Fruit fly (Drosophila melanogaster): ENCODE measurements around the gene bur.
A peak's percentile ranks its signal among the peaks of the same experiment; 100 is the strongest.

Gene bur

DNA sequence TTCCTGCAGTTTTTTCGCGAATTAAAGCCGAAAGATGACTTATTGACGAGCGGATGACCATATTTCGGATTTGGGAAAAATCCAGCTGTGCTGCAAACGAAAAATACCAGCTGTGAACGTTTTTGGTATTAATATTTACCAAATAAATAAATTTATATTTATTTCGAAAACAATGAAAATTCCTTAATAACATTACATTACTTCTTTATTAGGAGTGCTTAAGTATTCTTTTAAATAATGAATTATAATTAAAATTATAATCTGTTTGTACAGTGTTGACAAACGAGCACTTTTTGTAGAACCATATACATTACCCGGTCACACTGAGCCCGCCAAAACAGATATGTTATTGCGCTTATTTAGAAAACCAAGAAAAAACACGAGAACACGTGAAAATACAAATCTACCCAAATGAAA is at the start of gene bur, which contains the start of gene Mcm10:
Gene bur, minus strand, starts transcription at position 69 of the 417 bp plus-strand sequence.
Gene Mcm10, plus strand, starts transcription at position 319 of the 417 bp plus-strand sequence.
- TF ChIP-seq CG17801 (GFP tag; optimal IDR thresholded peaks at IDR 0.05; ENCODE audit: partially characterized antibody): no peak

DNA sequence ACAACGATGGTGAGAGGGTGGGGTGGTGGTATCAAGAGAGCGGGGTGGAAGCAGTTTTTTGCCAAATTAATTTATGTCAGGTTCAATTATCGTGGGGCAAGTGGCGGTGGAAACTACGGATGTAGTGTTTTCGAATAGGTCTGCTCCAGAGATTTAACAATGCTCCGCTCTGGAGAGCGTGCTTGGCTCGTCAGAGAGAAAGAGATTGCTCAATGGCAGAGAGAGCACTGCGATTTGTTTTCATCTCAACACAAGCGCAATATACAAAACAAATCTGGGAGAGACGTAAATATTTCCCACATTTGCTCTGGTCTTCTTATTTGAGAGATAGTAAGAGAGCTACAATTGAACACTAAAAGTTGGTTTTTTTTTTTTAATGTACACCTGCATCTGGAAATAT is 42.3 kb upstream of the bur start:
- no peak for TF ChIP-seq CG17801 (GFP tag; optimal IDR thresholded peaks at IDR 0.05; ENCODE audit: partially characterized antibody)

DNA sequence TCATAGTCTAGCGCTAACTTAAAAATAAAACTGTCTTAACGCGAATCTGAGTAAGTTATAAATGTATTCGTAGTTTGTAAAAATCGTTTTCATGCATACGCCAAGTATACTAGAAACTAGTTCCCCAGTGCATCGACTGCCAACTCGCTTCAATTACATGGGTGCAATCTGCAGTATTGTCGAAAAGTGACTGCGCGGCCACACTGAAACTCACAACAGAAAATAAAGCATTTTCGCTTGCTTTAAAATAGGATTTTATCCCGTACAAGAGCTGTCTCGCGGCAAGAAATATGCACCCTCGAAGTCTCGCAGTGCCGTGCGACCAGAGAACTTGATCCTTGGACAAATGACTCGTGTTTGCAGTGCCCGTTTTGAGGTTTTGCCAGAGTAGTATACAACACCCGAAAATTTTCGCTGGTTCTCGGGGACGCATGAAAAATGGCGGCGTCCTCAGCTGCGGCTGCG is 41.7 kb upstream of the bur start, which contains the start of gene CG8677:
Gene CG8677, plus strand, starts transcription at position 199 of the 465 bp plus-strand sequence.
- TF ChIP-seq CG17801 (GFP tag; optimal IDR thresholded peaks at IDR 0.05; ENCODE audit: partially characterized antibody): no peak

DNA sequence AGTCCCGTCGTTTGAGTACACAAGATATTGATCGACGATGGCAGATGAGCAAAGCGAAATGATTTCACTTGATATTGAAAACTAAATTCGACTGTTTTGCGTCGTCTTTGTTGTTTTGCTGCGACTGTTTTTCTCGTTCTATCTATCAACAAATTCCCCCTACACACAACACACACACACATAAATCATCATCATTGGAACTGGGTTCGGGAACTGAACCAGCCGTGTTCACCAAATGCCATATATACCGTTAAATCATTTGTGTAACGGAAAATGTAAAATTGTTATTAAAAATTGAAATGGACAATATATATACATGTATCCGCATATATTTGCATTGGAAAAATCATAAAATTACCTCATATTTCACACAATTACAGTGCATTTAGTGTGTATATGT is 40.9 kb upstream of the bur start, which contains the start of gene Atg18b:
Gene Atg18b, minus strand, starts transcription at position 177 of the 400 bp plus-strand sequence.
- TF ChIP-seq CG17801 (GFP tag; optimal IDR thresholded peaks at IDR 0.05; ENCODE audit: partially characterized antibody): no peak

DNA sequence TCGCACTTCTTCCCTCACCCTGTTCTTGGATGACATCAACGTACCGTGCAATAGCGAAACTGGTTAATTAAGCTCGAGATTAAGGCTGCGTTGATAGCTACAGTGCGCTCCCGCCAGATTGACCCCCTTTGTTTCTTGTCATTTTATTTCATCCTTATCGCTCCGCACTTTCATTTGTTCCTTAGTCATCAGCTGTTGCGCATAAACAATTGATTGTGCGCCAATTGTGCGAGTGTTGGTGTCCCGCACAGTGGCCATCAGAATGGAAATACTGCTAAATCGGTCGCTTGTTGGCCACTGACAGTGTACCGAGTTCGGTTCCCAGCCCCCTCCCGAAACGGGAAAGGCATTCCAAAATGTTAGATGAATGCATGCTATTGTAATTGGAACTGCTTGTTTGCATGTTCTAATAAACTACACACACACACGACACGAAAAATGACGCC is 40.2 kb upstream of the bur start:
- no peak for TF ChIP-seq CG17801 (GFP tag; optimal IDR thresholded peaks at IDR 0.05; ENCODE audit: partially characterized antibody)

DNA sequence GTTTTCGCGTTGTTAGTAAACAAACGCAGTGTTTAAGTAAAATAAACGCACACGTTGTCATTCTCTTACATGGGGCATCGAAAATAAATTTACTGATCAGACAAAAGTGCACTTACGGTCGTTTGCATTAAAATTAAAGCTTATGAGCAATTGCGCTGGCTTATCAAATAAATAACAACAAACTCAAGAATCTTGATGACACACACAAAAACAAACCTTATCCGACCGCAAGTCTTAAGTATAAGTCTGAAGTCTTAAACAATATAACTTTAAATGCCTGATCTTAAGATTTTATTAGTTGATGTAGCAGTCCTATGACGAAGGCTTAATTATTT is 39.4 kb upstream of the bur start:
- peak; percentile 1 for TF ChIP-seq CG17801 (GFP tag; optimal IDR thresholded peaks at IDR 0.05; ENCODE audit: partially characterized antibody)

DNA sequence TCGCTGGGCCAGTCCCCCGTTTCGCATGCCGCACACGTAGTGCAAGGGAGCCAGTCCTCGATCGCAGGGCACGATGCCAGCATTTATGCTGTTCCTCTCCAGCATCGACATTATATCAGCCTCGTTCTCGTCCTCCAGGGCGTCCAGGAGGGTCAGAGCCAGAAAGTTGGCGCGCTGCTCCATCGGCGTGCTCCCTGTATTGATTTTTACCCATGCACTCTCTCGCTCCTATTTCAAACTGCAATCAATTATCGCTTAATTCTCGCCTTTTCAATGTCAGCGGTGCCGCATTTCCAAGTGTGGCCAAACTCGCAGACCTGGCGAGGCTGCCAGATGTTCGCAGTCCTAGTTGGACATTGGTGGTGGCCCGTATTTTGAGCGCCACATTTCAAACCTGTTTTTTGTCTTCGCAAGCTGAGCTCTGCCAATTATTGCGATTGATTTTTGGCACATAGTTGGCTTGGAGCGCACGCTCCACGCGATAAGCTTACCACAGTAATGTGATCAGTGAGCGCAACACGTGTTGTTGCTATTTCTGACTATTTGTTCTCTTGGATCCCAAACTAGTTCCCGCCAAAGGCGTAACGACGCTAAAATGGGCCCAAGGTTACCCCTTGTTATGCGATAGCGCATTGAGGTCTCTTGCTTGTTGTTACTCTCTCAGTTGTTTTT is 38.9 kb upstream of the bur start, which contains the start of gene CG8679:
Gene CG8679, minus strand, starts transcription at position 305 of the 672 bp plus-strand sequence.
- TF ChIP-seq CG17801 (GFP tag; optimal IDR thresholded peaks at IDR 0.05; ENCODE audit: partially characterized antibody): no peak

DNA sequence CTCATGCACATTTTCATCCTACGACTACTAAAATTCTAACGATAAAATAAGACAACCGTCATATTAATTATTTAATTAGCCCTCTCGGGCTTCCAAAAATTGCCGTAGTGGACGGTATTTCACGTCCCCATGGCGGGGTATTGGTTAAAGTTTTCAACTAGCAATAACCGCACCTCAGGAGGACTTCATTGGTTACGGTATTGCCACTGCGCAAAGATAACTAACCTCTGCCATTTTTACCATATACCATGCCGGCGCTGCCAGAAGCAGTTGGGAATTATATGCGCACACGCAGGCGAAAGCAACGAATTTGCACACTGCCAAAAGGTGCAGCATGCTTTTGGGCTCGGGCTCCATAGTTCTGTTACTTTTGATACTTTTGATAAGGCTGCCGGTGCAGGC is 35.5 kb upstream of the bur start:
- TF ChIP-seq CG17801 (GFP tag; optimal IDR thresholded peaks at IDR 0.05; ENCODE audit: partially characterized antibody): peak; percentile 38

DNA sequence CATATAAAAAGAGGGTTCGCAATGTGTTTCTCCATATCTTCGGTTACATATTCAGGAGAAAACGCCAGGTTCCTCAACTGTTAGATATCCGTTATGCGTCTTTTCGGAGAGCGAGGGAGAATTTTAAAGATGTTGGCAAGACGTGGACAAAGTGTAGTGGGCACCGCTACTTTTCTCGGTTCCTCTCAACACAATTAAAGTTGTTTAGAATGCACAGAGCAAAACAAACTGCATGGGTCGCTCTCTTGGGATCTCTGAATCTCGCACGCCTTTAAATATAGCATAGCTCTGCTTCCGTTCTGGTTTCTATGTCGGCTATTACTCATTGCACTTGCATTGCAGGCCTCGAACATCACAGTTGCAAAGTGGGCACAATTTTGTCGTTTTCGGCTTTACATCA is 26.7 kb upstream of the bur start, which contains the start of gene clumsy:
Gene clumsy, plus strand, starts transcription at position 301 of the 400 bp plus-strand sequence.
- TF ChIP-seq CG17801 (GFP tag; optimal IDR thresholded peaks at IDR 0.05; ENCODE audit: partially characterized antibody): no peak

DNA sequence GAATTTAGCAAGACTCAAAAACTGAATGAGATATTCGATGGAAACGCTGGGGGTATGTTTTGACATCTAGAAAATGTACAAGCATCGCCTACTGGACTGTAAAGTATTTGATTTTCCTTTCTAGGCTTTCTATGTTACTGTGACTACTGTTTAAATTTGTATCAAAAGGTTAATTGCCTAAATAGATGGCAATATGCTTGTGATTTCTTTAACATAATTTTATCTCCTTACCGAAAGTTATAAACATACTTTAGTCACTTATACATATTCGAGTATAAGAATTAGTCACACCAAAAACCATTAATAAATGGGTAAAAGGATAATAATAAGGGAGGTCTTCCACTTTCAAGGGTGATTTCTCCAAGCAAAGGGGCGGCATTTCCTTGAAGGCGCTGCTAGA is 23.2 kb upstream of the bur start, which contains the start of gene CG31988:
Gene CG31988, minus strand, starts transcription at position 101 of the 400 bp plus-strand sequence.
- no peak for TF ChIP-seq CG17801 (GFP tag; optimal IDR thresholded peaks at IDR 0.05; ENCODE audit: partially characterized antibody)

DNA sequence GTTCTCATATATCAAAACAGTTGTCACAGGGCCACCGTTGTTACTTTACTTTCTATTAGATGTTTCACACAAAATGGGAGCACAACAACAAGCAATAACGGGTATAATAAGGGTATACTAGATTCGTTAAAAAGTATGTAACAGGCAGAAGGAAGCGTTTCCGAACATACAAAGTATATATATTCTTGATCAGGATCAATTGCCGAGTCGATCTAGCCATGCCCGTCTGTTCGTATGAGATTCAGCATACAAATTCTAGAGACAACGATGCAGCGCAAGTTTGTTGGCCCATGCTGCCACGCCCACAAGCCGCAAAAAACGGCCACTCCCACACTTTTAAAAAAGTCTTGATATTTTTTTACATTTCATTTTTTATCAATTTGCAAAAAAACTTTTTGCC is 20.8 kb upstream of the bur start, which contains the start of gene CG31624:
Gene CG31624, minus strand, starts transcription at position 101 of the 400 bp plus-strand sequence.
- TF ChIP-seq CG17801 (GFP tag; optimal IDR thresholded peaks at IDR 0.05; ENCODE audit: partially characterized antibody): no peak

DNA sequence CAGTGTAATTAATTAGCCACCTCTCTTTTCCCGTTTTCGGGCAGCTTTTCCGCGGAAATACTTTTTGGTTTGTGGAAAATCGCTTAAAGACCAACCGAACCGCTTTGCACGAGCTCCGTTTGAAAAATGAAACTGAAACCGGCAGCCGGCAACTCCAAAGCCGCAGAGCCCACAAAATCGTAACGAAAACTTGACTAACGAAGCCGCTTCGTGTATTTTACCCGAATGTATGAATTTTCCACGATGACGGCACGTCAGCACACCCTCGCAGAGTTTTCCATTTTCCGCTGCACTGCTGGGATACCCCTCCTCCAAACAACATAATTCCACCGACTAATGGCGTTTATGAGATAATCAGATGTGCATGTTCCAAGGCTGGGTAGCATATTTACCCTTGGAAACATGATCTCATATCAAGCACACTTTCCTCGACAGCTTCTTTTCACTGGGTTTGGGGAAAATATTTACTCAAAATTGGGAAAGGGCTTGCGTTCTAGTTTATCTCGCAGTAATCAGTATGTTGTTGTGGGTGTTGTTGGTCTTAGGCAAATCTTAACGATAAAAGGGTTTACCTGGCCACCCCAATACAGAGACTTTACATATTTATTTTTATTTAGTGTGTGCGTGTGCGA is 19.3 kb upstream of the bur start, which contains the start of gene Ret:
Gene Ret, minus strand, starts transcription at position 130 of the 632 bp plus-strand sequence.
- TF ChIP-seq CG17801 (GFP tag; optimal IDR thresholded peaks at IDR 0.05; ENCODE audit: partially characterized antibody): no peak

DNA sequence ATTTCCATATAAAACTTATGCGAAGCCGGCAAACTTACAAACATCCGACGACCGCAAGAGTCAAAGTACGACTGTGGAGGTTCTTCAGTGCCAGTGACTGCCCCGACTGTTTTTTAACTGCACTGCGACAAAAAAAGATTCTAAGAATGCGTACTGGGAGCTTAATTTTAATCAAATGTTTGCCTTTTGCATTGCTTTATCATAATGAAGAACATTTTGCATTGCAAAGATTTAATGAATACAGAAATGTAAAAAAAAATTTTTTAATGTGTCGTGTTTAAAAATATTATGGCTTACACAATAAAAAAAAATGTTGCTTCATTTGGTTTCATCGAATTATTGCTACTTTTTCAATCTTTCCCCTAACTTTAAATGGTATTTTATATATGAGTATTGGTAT is 17.7 kb upstream of the bur start:
- TF ChIP-seq CG17801 (GFP tag; optimal IDR thresholded peaks at IDR 0.05; ENCODE audit: partially characterized antibody): no peak

DNA sequence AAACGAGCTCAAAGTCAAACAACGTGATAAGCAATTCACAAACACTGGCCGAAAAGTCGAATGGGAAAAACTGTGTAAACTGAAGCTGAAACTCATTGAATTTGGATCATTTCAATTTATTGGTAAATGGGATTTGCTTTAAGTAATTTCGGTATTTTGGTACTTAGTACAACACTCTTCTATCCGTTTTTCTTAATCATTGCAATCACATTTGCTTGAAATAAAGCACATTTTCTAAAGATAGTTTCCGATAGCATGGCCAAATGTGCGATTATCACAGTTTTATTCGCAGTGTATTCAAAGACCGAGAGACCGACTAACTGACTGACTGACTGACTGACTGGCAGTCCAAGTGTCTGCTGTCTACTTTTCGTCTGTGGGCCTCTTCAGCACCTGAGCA is 17.0 kb upstream of the bur start:
- no peak for TF ChIP-seq CG17801 (GFP tag; optimal IDR thresholded peaks at IDR 0.05; ENCODE audit: partially characterized antibody)

DNA sequence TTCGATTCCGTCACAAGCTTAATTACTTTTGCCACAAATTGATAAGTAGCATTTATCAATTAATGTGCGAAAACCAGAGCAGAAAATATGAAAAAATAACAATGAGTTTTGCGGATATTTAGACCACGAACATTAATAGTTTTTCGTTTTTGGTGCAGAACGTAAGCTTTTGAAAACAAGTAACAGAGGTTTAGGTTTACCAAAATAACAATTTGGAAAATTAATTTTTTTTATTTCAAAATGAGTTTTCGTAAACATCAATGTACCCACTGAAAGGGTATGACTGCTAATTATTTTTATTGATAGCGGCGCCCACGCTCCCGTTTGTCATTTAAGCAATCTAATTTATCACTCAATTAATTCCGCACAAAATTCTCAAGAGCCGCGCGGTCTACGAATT is 15.8 kb upstream of the bur start:
- TF ChIP-seq CG17801 (GFP tag; optimal IDR thresholded peaks at IDR 0.05; ENCODE audit: partially characterized antibody): no peak

Measured in ovary, adult (tissue).